Fruit fly (Drosophila melanogaster): ENCODE results near the gene CG1265.

CG1265 gene

DNA sequence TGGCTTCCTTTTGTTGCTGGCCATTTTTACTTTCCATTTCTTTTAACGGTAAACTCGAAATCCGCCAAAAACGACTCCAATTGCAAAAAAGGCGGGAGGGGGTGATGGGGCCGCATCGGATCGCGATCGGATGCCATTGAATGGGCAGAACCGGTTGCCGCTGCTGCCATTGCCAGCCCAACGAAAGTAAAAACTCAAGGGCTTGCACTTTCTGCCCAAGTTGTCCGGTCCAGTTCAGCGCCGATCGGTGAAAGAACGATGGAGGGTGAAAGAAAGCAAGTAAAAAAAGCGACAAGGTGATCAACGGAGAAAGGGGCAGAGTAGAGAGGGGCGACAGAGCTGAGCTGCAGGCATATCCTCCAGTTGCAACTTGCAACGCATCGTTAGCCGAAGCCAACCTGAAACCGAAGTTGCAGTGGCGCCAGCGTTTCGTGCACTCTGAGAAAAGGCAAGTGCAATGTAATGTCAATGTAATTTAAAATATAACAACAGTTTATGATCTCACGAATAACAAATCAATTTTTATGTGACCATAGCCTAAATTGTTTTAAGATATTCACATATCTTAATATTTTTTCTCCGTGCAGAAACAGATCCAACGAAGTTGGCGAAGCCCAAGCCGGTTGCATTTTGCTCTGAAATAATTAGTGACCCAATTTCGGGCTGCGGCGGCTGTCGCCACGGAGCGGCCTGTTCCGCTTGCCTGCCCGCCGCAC, 49.8 kb downstream of the CG1265 start:
- TF ChIP-seq CG11085 (GFP tag; IDR thresholded peaks at IDR 0.05) (no peak), Sox102F (GFP tag; optimal IDR thresholded peaks at IDR 0.05) (peak; percentile 0), CG17186 (GFP tag; optimal IDR thresholded peaks at IDR 0.05) (no peak), CG16815 (GFP tag; optimal IDR thresholded peaks at IDR 0.05) (no peak), HLH4C (GFP tag; IDR thresholded peaks at IDR 0.05; ENCODE audit: partially characterized antibody) (no peak), Nf-YB (GFP tag; optimal IDR thresholded peaks at IDR 0.05) (no peak), Sin3A (optimal IDR thresholded peaks at IDR 0.05) (no peak), Jarid2 (GFP tag; optimal IDR thresholded peaks at IDR 0.05) (no peak), odd (GFP tag; optimal IDR thresholded peaks at IDR 0.05) (no peak), CG2712 (tag; optimal IDR thresholded peaks at IDR 0.05) (peak; percentile 33), CG9797 (GFP tag; optimal IDR thresholded peaks at IDR 0.05) (no peak), CG2116 (GFP tag; optimal IDR thresholded peaks at IDR 0.05) (no peak), pzg (GFP tag; optimal IDR thresholded peaks at IDR 0.05) (no peak), Lim3 (GFP tag; IDR thresholded peaks at IDR 0.05) (no peak), CG14965 (GFP tag; optimal IDR thresholded peaks at IDR 0.05; ENCODE audit: borderline replicate concordance) (no peak), sisA (GFP tag; IDR thresholded peaks at IDR 0.05) (0 out of 2 replicates have a peak, but pooled peaks have one; percentile 18), bsh (GFP tag; optimal IDR thresholded peaks at IDR 0.05) (peak in 1 of 2 experiments; percentile 31), dysf (GFP tag; IDR thresholded peaks at IDR 0.05) (0 out of 3 replicates have a peak, but pooled peaks have one; percentile 21), lilli (GFP tag; optimal IDR thresholded peaks at IDR 0.05) (no peak), Xrp1 (GFP tag; IDR thresholded peaks at IDR 0.05) (peak; percentile 44; the same call in 1 of the 2 replicates), sens (GFP tag) (peak; percentile 85), BEAF-32 (GFP tag; optimal IDR thresholded peaks at IDR 0.05) (no peak), Sox100B (GFP tag; optimal IDR thresholded peaks at IDR 0.05) (no peak), seq (GFP tag; IDR thresholded peaks at IDR 0.05) (no peak), sug (tag; optimal IDR thresholded peaks at IDR 0.05) (no peak), vvl (GFP tag; IDR thresholded peaks at IDR 0.05) (0 out of 2 replicates have a peak, but pooled peaks have one; percentile 26), zen2 (GFP tag; IDR thresholded peaks at IDR 0.05; ENCODE audit: partially characterized antibody) (no peak), CG12299 (tag; optimal IDR thresholded peaks at IDR 0.05) (no peak), Blimp-1 (GFP tag; optimal IDR thresholded peaks at IDR 0.05) (peak; percentile 96), Drgx (GFP tag; IDR thresholded peaks at IDR 0.05) (peak; percentile 95), CG1603 (tag; optimal IDR thresholded peaks at IDR 0.05) (peak; percentile 11), CG9215 (GFP tag; IDR thresholded peaks at IDR 0.05) (no peak), HHEX (GFP tag; optimal IDR thresholded peaks at IDR 0.05) (no peak), CG4424 (GFP tag; optimal IDR thresholded peaks at IDR 0.05) (no peak), CG2678 (tag; optimal IDR thresholded peaks at IDR 0.05) (no peak), CG10209 (GFP tag; optimal IDR thresholded peaks at IDR 0.05) (no peak), CG12155 (GFP tag; optimal IDR thresholded peaks at IDR 0.05) (no peak), bigmax (GFP tag; optimal IDR thresholded peaks at IDR 0.05) (no peak), gem (tag; optimal IDR thresholded peaks at IDR 0.05) (peak; percentile 16), CG1792 (GFP tag; optimal IDR thresholded peaks at IDR 0.05) (no peak), sqz (GFP tag; optimal IDR thresholded peaks at IDR 0.05) (no peak), eyg (GFP tag; optimal IDR thresholded peaks at IDR 0.05) (no peak), chm (GFP tag; IDR thresholded peaks at IDR 0.05) (peak; percentile 29; the same call in 1 of the 2 replicates), ci (GFP tag; IDR thresholded peaks at IDR 0.05) (0 out of 3 replicates have a peak, but pooled peaks have one; percentile 8), Ets65A (GFP tag) (peak; percentile 85), sc (optimal IDR thresholded peaks at IDR 0.05) (no peak), sc (GFP tag; optimal IDR thresholded peaks at IDR 0.05) (no peak), sna (GFP tag; IDR thresholded peaks at IDR 0.05; ENCODE audit: partially characterized antibody) (no peak), nom (GFP tag; optimal IDR thresholded peaks at IDR 0.05) (peak; percentile 25)
